Fruit fly (Drosophila melanogaster) whole organism, adult: ENCODE results near the gene eIF5B.

Experiments used
- CG11617 ChIP-seq: fragments of 200-800 bp; sonication (Bioruptor generic); optimal IDR thresholded peaks from 2 replicates; lab custom pipeline; 2017; ENCODE audit warnings: mild to moderate bottlenecking, missing biosample characterization, missing genetic modification reagents, missing genetic modification characterization
- CG12768 ChIP-seq: fragments of 200-800 bp; sonication (Bioruptor generic); optimal IDR thresholded peaks from 2 replicates; lab custom pipeline; 2017; ENCODE audit warnings: missing biosample characterization, missing genetic modification characterization, mild to moderate bottlenecking, moderate library complexity, missing genetic modification reagents
- CG14711 ChIP-seq: fragments of 200-800 bp; sonication (Bioruptor generic); optimal IDR thresholded peaks from 2 replicates; lab custom pipeline; 2018; ENCODE audit warnings: missing biosample characterization, mild to moderate bottlenecking, missing genetic modification characterization, moderate library complexity
- CG1620 ChIP-seq: fragments of 200-800 bp; sonication (Bioruptor generic); optimal IDR thresholded peaks from 2 replicates; lab custom pipeline; 2016; ENCODE audit warnings: missing biosample characterization, missing genetic modification characterization
- CG33017 ChIP-seq: fragments of 200-800 bp; sonication (Bioruptor generic); optimal IDR thresholded peaks from 2 replicates; lab custom pipeline; 2018; ENCODE audit warnings: missing biosample characterization, mild to moderate bottlenecking, missing genetic modification characterization, moderate library complexity
- CG5204 ChIP-seq: fragments of 200-800 bp; sonication (Bioruptor generic); optimal IDR thresholded peaks from 2 replicates; lab custom pipeline; 2016; ENCODE audit warnings: missing biosample characterization, missing genetic modification characterization
- CG7045 ChIP-seq: fragments of 200-800 bp; sonication (Bioruptor generic); optimal IDR thresholded peaks from 2 replicates; lab custom pipeline; 2017; ENCODE audit warnings: missing biosample characterization, mild to moderate bottlenecking, missing genetic modification characterization
- CG7101 ChIP-seq: fragments of 200-800 bp; sonication (Bioruptor generic); optimal IDR thresholded peaks from 2 replicates; lab custom pipeline; 2018; ENCODE audit warnings: missing biosample characterization, mild to moderate bottlenecking, missing genetic modification characterization, moderate library complexity
- Clk ChIP-seq: fragments of 200-800 bp; sonication (Bioruptor generic); optimal IDR thresholded peaks from 2 replicates; lab custom pipeline; 2017; ENCODE audit warnings: missing biosample characterization, missing genetic modification characterization
- Crg-1 ChIP-seq: fragments of 200-800 bp; sonication (Bioruptor generic); optimal IDR thresholded peaks from 2 replicates; lab custom pipeline; 2016; ENCODE audit warnings: missing biosample characterization, missing genetic modification characterization
- Hr96 ChIP-seq: fragments of 200-800 bp; sonication (Bioruptor generic); optimal IDR thresholded peaks from 2 replicates; lab custom pipeline; 2016; ENCODE audit warnings: missing biosample characterization, missing genetic modification characterization
- Mnt ChIP-seq: fragments of 200-800 bp; sonication (Bioruptor generic); optimal IDR thresholded peaks from 2 replicates; lab custom pipeline; 2016; ENCODE audit warnings: missing biosample characterization, mild to moderate bottlenecking, missing genetic modification characterization
- bab1 ChIP-seq: fragments of 200-800 bp; sonication (Bioruptor generic); optimal IDR thresholded peaks from 3 replicates; lab custom pipeline; 2019; ENCODE audit warnings: missing biosample characterization, mild to moderate bottlenecking, missing genetic modification characterization, moderate library complexity
- cic ChIP-seq: fragments of 200-800 bp; sonication (Bioruptor generic); optimal IDR thresholded peaks from 2 replicates; lab custom pipeline; 2017; ENCODE audit warnings: missing biosample characterization, mild to moderate bottlenecking, missing genetic modification characterization, moderate library complexity
- cnc ChIP-seq, 2 experiments: fragments of >200 bp; optimal IDR thresholded peaks; 2 replicates each; lab custom pipeline; 2017
- kay ChIP-seq: fragments of 200-800 bp; sonication (Bioruptor generic); peaks from one replicate; lab custom pipeline; 2016; ENCODE audit warnings: missing biosample characterization, missing genetic modification characterization, borderline replicate concordance
- ovo ChIP-seq: fragments of 200-800 bp; sonication (Bioruptor generic); optimal IDR thresholded peaks from 2 replicates; lab custom pipeline; 2016; ENCODE audit warnings: missing biosample characterization, missing genetic modification characterization
- pad ChIP-seq: fragments of 200-800 bp; sonication (Bioruptor generic); optimal IDR thresholded peaks from 3 replicates; lab custom pipeline; 2017; ENCODE audit warnings: missing biosample characterization, missing genetic modification characterization, mild to moderate bottlenecking, moderate library complexity, missing genetic modification reagents
- tj ChIP-seq: fragments of 200-800 bp; sonication (Bioruptor generic); optimal IDR thresholded peaks from 3 replicates; lab custom pipeline; 2017; ENCODE audit warnings: missing biosample characterization, mild to moderate bottlenecking, missing genetic modification characterization, moderate library complexity
- toe ChIP-seq: fragments of 200-800 bp; sonication (Bioruptor generic); optimal IDR thresholded peaks from 2 replicates; lab custom pipeline; 2016; ENCODE audit warnings: missing biosample characterization, missing genetic modification characterization

Gene eIF5B

DNA sequence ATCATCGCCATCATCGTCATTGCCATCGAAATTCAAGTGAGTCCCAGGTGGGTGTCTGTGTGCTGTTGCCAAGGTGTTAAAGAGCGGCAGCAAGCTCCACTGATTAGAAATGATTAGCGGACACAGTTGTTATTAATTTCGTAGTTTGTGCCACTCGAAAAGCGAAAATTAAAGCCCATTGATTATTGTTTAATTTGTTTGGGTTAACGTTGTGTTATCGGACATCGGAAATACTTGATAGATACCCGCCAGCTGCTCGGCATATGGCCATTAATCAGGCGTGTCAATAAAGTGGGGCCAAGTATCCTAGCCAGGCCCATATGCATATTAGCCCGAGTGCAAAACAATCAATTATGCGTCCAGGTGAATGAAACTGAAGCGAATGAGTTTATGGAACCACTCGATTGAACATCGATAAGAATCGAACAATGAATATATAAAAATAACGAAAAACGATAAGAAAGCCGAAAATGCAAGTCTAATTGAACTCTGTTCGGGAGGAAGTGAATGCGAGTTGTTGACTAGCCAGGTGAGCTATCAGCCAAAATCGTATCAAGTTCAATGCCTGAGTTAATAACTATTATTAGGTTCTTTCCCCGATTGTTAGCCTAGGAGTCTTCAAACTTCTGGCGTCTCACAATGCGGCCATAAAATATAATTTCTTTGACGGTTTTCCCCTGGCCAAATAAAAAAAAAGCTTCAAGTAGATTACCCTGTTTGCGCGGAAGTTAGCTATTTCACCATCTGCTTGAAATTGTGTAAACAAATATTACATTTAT lies 25.1 kb downstream of the eIF5B start:
- TF ChIP-seq CG7101 (tag; lab: Kevin White, UChicago) (no peak), kay (GFP tag; lab: Kevin White, UChicago) (peak; percentile 4), cic (peak; percentile 32)

DNA sequence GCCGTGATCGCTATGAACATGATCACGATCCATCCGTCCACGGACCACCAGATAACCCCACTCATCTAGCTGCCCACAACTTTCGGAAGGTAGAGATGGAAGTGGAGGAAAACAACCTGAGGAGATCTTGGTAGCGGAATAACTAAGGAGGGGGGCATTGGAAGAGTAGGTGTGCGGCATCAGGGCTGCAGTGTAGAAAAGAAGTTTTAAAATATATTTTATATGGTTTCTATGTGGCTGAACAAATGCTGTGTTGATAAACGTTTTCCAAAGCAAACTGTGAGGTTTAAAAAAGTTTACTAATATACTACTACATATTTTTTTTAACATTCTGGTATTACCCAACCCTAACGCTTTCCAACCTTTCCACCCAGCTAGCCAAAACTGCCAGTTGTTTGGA lies 25.9 kb downstream of the eIF5B start:
- TF ChIP-seq CG7045 (no peak), Clk (no peak)

DNA sequence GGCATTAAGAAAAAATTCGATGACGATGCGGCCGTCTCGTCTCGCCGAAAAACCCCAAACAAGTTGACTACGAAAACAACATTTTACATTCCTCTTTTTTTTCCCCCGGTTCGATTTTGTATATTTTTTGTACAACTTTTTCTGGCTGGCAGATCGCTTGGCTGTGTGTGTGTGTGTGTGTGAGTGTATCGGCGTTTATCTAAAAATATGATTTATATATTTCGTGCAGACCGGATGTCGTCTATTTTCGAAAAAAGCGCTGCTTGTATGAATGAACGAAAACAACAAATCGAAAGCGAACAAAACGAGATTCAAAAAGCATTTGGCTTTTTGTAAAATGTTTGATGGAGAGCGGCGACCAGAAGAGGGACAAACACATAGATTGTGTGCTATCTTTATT lies 26.8 kb downstream of the eIF5B start:
- TF ChIP-seq CG7045 (no peak), toe (GFP tag; lab: Kevin White, UChicago) (no peak), Clk (no peak), CG5204 (no peak), kay (GFP tag; lab: Kevin White, UChicago) (no peak), cnc (optimal IDR thresholded peaks at IDR 0.05; lab: Kevin White, UChicago) (no peak), pad (GFP tag; lab: Kevin White, UChicago) (no peak), CG14711 (tag; lab: Kevin White, UChicago) (no peak), bab1 (no peak), Crg-1 (GFP tag; lab: Kevin White, UChicago) (no peak), Mnt (no peak), Hr96 (GFP tag; lab: Kevin White, UChicago) (no peak), tj (GFP tag; lab: Kevin White, UChicago) (no peak), CG33017 (tag; lab: Kevin White, UChicago) (no peak), CG11617 (GFP tag; lab: Kevin White, UChicago) (no peak), CG12768 (GFP tag; lab: Kevin White, UChicago) (no peak)

DNA sequence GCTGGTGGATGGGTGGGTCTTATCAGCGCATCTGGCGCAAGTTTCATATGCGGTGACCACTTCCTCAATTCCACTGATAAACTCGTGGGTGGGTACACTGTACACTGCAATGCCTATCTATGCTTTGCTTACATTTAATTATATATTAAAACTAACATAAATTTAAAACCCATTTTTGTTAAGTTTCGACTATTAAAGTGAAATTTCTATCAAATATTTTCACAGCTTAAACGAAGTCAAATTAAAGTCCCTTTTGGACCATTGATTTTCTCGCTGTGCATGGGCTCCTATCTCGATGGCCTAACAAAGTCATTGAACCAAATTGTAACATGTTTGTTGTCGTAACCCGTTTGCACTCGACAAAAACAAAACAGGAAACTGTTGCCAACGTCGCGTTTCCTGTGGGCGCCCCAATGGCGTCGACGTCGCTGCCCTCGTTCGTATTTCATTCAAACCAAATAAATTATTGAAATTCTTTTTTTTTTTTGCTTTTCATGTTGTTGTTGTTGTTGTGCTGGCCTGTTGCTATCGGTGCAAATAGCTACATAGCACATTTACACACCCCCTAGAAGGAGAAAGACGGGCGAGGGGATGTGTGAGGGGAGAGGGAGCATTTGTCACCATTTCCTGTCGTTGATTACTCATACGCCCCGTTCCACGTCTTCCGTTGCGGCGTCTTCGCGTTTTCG lies 28.0 kb downstream of the eIF5B start:
- TF ChIP-seq Clk (no peak), cic (peak; percentile 41), pad (GFP tag; lab: Kevin White, UChicago) (peak; percentile 45), Hr96 (GFP tag; lab: Kevin White, UChicago) (peak; percentile 22), CG5204 (peak; percentile 60), CG14711 (tag; lab: Kevin White, UChicago) (peak; percentile 69), CG12768 (GFP tag; lab: Kevin White, UChicago) (peak; percentile 43), bab1 (no peak), Crg-1 (GFP tag; lab: Kevin White, UChicago) (no peak), CG7101 (tag; lab: Kevin White, UChicago) (peak; percentile 82), CG7045 (peak; percentile 69), Mnt (peak; percentile 39), cnc (optimal IDR thresholded peaks at IDR 0.05; lab: Kevin White, UChicago) (no peak), CG1620 (no peak), CG33017 (tag; lab: Kevin White, UChicago) (peak; percentile 66), CG11617 (GFP tag; lab: Kevin White, UChicago) (peak; percentile 59), kay (GFP tag; lab: Kevin White, UChicago) (peak; percentile 89), ovo (GFP tag; lab: Kevin White, UChicago) (no peak), toe (GFP tag; lab: Kevin White, UChicago) (peak; percentile 21), tj (GFP tag; lab: Kevin White, UChicago) (peak; percentile 35)

DNA sequence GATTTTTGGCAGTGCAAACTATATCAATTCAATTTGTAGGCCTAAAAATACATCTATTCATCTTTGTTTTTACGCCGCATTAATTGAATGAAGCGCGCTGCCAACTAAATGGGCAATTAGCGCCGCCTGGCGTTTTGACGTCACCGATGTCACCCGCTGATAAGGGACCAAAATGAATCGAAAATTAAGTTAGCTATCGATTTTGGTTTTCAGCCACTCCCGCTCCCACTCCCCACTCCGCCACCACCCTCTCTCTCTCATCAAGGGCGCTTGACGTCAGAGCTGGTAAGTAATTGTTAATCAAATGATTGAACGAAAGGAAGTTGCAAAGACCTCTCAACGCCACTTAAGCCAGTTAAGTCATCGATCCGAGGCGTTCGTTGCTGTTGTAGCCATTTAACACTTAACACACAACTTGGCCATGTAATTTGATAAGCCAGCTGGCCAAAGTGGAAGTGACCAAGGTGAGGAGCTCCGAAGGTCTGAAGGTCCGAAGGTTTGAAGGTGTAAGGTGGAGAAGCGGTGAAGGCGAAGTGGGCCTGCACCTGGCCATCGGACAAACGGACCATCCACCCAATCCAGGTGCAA lies 29.6 kb downstream of the eIF5B start:
- TF ChIP-seq toe (GFP tag; lab: Kevin White, UChicago) (no peak), CG11617 (GFP tag; lab: Kevin White, UChicago) (no peak), CG14711 (tag; lab: Kevin White, UChicago) (no peak), Clk (no peak), Crg-1 (GFP tag; lab: Kevin White, UChicago) (no peak), ovo (GFP tag; lab: Kevin White, UChicago) (no peak), Hr96 (GFP tag; lab: Kevin White, UChicago) (no peak), tj (GFP tag; lab: Kevin White, UChicago) (no peak), bab1 (no peak), cnc (optimal IDR thresholded peaks at IDR 0.05; lab: Kevin White, UChicago) (no peak), Mnt (no peak), CG12768 (GFP tag; lab: Kevin White, UChicago) (peak; percentile 21), cic (peak; percentile 60)

DNA sequence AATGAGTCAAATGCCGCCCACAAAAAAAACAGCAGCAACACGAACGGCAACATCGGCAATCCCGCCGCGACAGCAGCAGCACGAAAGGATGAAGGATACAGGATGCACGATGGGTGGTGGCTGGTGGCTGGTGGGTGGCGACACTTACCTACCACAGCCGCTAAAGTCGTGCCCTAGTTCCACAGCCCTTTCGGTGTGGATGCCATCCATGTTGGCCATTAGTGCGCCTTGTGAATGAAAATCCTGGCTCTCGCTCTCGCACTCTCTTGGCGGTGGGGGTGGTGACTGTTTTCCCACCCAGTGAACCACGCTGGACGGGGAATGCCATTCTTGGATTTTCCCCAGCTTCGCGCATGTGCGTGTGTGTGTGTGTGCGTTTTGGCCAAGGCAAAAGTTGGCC lies 33.7 kb downstream of the eIF5B start:
- TF ChIP-seq pad (GFP tag; lab: Kevin White, UChicago) (peak; percentile 41), bab1 (no peak)

DNA sequence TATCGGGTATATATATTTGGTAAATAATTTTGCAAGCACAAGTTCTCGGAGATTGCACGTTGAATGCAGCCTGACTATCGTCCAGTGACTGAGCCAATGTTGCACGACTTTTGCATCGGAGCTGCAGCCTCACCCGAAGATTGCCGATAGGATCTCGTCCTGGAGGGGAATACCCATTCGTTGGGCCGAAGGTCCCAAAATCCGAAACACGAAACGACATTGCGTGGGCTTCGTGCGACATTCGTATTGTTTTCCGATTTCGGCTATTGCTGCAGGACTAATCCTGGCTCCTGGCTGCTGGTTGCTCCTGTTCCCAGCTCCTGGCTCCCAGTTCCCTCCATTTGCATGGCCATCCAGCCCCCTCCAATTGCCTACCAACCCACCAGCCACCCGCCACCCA lies 35.9 kb downstream of the eIF5B start, which contains the start of gene sty:
Gene sty, minus strand, starts transcription at position 90 of the 400 bp plus-strand sequence.
- TF ChIP-seq Hr96 (GFP tag; lab: Kevin White, UChicago): no peak
- TF ChIP-seq pad (GFP tag; lab: Kevin White, UChicago): peak; percentile 86
